Worm (Caenorhabditis elegans) whole organism, young adult: ENCODE measurements around the gene F53F4.7.

Experiments
- die-1 ChIP-seq: sonication (generic microtip); optimal IDR thresholded peaks from 2 replicates; lab custom pipeline; 2016; ENCODE audit warnings: missing genotype, mild to moderate bottlenecking, missing genetic modification characterization, missing compliant biosample characterization
- egrh-3 ChIP-seq: fragments of 200-800 bp; sonication (Bioruptor generic); IDR thresholded peaks from 2 replicates; pipeline ENCODE4 v1.3.6; 2022; ENCODE audit warnings: missing genetic modification reagents, missing genetic modification characterization, missing compliant biosample characterization
- zfh-2 ChIP-seq: fragments of 200-800 bp; sonication (Bioruptor generic); conservative IDR thresholded peaks from 2 replicates; pipeline ENCODE4 v1.3.6; 2022; ENCODE audit warnings: missing genetic modification reagents, missing genetic modification characterization, missing compliant biosample characterization

Gene F53F4.7

ce11 chrV:13562748-13563147, 51.0 kb downstream of the F53F4.7 start:
- TF ChIP-seq zfh-2 (GFP tag; lab: Robert Waterston, UW) (peak; percentile 82), egrh-3 (peak; percentile 66), die-1 (tag; lab: Kevin White, UChicago) (no peak)
